Worm (Caenorhabditis elegans): ENCODE results near the gene dhhc-1.

dhhc-1 gene

ce11 chrX:15079406-15079805 is 20.8 kb downstream of the dhhc-1 start:
- peak in 1 of 2 experiments; percentile 36 for TF ChIP-seq lsy-2 (tag; optimal IDR thresholded peaks at IDR 0.05)
- no peak for TF ChIP-seq elt-1 (tag; optimal IDR thresholded peaks at IDR 0.05)
- TF ChIP-seq nhr-129 (tag; optimal IDR thresholded peaks at IDR 0.05), result peak; percentile 50
- peak; percentile 87 for TF ChIP-seq nhr-21 (tag; optimal IDR thresholded peaks at IDR 0.05)
- TF ChIP-seq nhr-25 (tag; optimal IDR thresholded peaks at IDR 0.05), result peak; percentile 80
- TF ChIP-seq unc-62 (GFP tag; optimal IDR thresholded peaks at IDR 0.05), result no peak
- peak; percentile 86 for TF ChIP-seq sma-3 (GFP tag; optimal IDR thresholded peaks at IDR 0.05)
- TF ChIP-seq sma-9 (GFP tag; optimal IDR thresholded peaks at IDR 0.05), result peak; percentile 84
- TF ChIP-seq sma-9 (tag; optimal IDR thresholded peaks at IDR 0.05), result no peak

ce11 chrX:15078276-15078675 is 21.9 kb downstream of the dhhc-1 start:
- no peak for TF ChIP-seq lsy-2 (tag; optimal IDR thresholded peaks at IDR 0.05)
- TF ChIP-seq R02D3.7 (tag; optimal IDR thresholded peaks at IDR 0.05), result no peak
- TF ChIP-seq unc-55 (GFP tag; optimal IDR thresholded peaks at IDR 0.05), result no peak
- no peak for TF ChIP-seq Y55F3AM.14 (GFP tag; optimal IDR thresholded peaks at IDR 0.05)
- TF ChIP-seq mbf-1 (tag; optimal IDR thresholded peaks at IDR 0.05), result no peak
- TF ChIP-seq mab-5 (tag; optimal IDR thresholded peaks at IDR 0.05), result no peak
- no peak for TF ChIP-seq elt-1 (tag; optimal IDR thresholded peaks at IDR 0.05)
- TF ChIP-seq ceh-16 (tag; optimal IDR thresholded peaks at IDR 0.05), result no peak
- TF ChIP-seq nhr-12 (tag; optimal IDR thresholded peaks at IDR 0.05), result no peak
- no peak for TF ChIP-seq nhr-10 (tag; optimal IDR thresholded peaks at IDR 0.05)
- no peak for TF ChIP-seq lin-39 (tag; optimal IDR thresholded peaks at IDR 0.05)
- no peak for TF ChIP-seq mdl-1 (tag; optimal IDR thresholded peaks at IDR 0.05)
- TF ChIP-seq elt-3 (tag; optimal IDR thresholded peaks at IDR 0.05), result no peak
- TF ChIP-seq ZK546.5 (tag; optimal IDR thresholded peaks at IDR 0.05), result no peak
- no peak for TF ChIP-seq nhr-25 (tag; optimal IDR thresholded peaks at IDR 0.05)
- no peak for TF ChIP-seq F13H6.1 (tag; optimal IDR thresholded peaks at IDR 0.05)
- TF ChIP-seq dmd-4 (tag; optimal IDR thresholded peaks at IDR 0.05), result no peak

- TF ChIP-seq nhr-77 (tag; optimal IDR thresholded peaks at IDR 0.05), result no peak
- no peak for TF ChIP-seq dmd-4 (tag; optimal IDR thresholded peaks at IDR 0.05)
- no peak for TF ChIP-seq ztf-4 (tag; optimal IDR thresholded peaks at IDR 0.05)
- no peak for TF ChIP-seq nhr-10 (tag; optimal IDR thresholded peaks at IDR 0.05)
- TF ChIP-seq mab-5 (tag; optimal IDR thresholded peaks at IDR 0.05), result no peak
- TF ChIP-seq nhr-12 (tag; optimal IDR thresholded peaks at IDR 0.05), result no peak
- TF ChIP-seq alr-1 (tag; optimal IDR thresholded peaks at IDR 0.05), result no peak
- TF ChIP-seq lsy-2 (tag; optimal IDR thresholded peaks at IDR 0.05), result peak in 1 of 2 experiments; percentile 4
- TF ChIP-seq gmeb-1 (tag; optimal IDR thresholded peaks at IDR 0.05), result peak; percentile 5
- no peak for TF ChIP-seq egl-27 (tag; optimal IDR thresholded peaks at IDR 0.05)
- TF ChIP-seq nhr-129 (tag; optimal IDR thresholded peaks at IDR 0.05), result peak; percentile 19
- peak; percentile 79 for TF ChIP-seq nhr-25 (tag; optimal IDR thresholded peaks at IDR 0.05)
- TF ChIP-seq nhr-237 (tag; optimal IDR thresholded peaks at IDR 0.05), result no peak
- peak; percentile 57 for TF ChIP-seq sma-3 (GFP tag; optimal IDR thresholded peaks at IDR 0.05)
- peak; percentile 54 for TF ChIP-seq nhr-21 (tag; optimal IDR thresholded peaks at IDR 0.05)
- TF ChIP-seq C34F6.9 (tag; optimal IDR thresholded peaks at IDR 0.05), result no peak
- TF ChIP-seq ztf-11 (tag; optimal IDR thresholded peaks at IDR 0.05), result no peak
- TF ChIP-seq ama-1 (optimal IDR thresholded peaks at IDR 0.05), result peak; percentile 90
- no peak for TF ChIP-seq mbf-1 (tag; optimal IDR thresholded peaks at IDR 0.05)
- no peak for TF ChIP-seq lin-13 (GFP tag; optimal IDR thresholded peaks at IDR 0.05)
- TF ChIP-seq sma-9 (GFP tag; optimal IDR thresholded peaks at IDR 0.05), result peak; percentile 81
- no peak for TF ChIP-seq sma-9 (tag; optimal IDR thresholded peaks at IDR 0.05)
- no peak for TF ChIP-seq peb-1 (tag; optimal IDR thresholded peaks at IDR 0.05)
- no peak for TF ChIP-seq R02D3.7 (tag; optimal IDR thresholded peaks at IDR 0.05)
- TF ChIP-seq F13H6.1 (tag; optimal IDR thresholded peaks at IDR 0.05), result peak; percentile 1
- TF ChIP-seq blmp-1 (tag; optimal IDR thresholded peaks at IDR 0.05; ENCODE audit: insufficient read depth), result peak; percentile 67
- no peak for TF ChIP-seq unc-62 (GFP tag; optimal IDR thresholded peaks at IDR 0.05)
- no peak for TF ChIP-seq crh-2 (tag; optimal IDR thresholded peaks at IDR 0.05)
- TF ChIP-seq ceh-16 (tag; optimal IDR thresholded peaks at IDR 0.05), result peak; percentile 48
- no peak for TF ChIP-seq ZK546.5 (tag; optimal IDR thresholded peaks at IDR 0.05)
Observed at ce11 chrX:15077597-15078261, 22.5 kb downstream of the dhhc-1 start, which contains the start of the genes H40L08.8, H40L08.2 and H40L08.7. Gene H40L08.8 (minus strand): TSS chrX:15077633. Gene H40L08.2 (minus strand): TSS chrX:15077744. Gene H40L08.7 (minus strand): TSS chrX:15077744.

- peak; percentile 5 for TF ChIP-seq nhr-21 (tag; optimal IDR thresholded peaks at IDR 0.05)
- TF ChIP-seq ceh-82 (tag; optimal IDR thresholded peaks at IDR 0.05), result no peak
- peak; percentile 57 for TF ChIP-seq ama-1 (optimal IDR thresholded peaks at IDR 0.05)
- TF ChIP-seq unc-55 (GFP tag; optimal IDR thresholded peaks at IDR 0.05), result no peak
- no peak for TF ChIP-seq nhr-23 (tag; optimal IDR thresholded peaks at IDR 0.05)
- no peak for TF ChIP-seq gmeb-1 (tag; optimal IDR thresholded peaks at IDR 0.05)
- no peak for TF ChIP-seq nhr-129 (tag; optimal IDR thresholded peaks at IDR 0.05)
- TF ChIP-seq lin-13 (GFP tag; optimal IDR thresholded peaks at IDR 0.05), result no peak
- TF ChIP-seq ztf-4 (tag; optimal IDR thresholded peaks at IDR 0.05), result no peak
Observed at ce11 chrX:15076909-15077308, 23.3 kb downstream of the dhhc-1 start.

All from whole organism, L2 larva.